Fruit fly (Drosophila melanogaster): ENCODE measurements around the gene mip130.
A peak's percentile ranks its signal among the peaks of the same experiment; 100 is the strongest.

mip130 gene

DNA sequence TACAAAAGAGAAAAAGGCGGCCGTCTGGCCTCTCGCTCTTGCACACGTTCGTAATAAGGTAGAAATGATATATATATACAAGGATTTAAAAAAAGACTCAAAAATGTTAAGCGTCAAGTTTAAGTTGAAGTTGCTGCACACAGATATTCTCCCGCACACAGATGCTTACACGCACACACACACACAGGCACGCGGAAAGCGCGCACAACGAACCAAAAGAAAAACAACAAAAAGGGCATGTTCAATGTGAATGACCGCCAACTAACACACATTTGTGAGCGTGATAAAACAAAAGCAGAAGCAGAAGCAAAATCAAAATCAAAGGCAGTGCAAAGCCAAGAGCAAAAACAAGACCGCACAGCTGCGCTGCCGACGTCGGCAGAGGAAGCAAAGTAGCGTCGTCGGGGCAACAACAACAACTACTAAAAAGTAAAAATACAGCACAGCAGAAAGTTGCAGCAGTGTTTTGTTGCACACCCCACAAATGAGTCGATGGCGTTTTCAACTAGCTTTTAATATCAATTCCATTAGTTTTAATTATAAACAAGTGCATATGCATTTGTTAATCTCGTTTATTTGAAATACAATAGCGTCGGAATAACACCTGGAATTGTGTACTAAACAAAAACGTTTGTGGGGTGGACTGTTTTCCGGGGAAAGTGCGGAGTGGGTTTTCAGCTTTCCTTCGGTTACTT lies 39.3 kb downstream of the mip130 start (continued):
- TF ChIP-seq exex (tag; optimal IDR thresholded peaks at IDR 0.05), result peak; percentile 54
- peak; percentile 90 for TF ChIP-seq CG9437 (GFP tag; optimal IDR thresholded peaks at IDR 0.05)
- peak; percentile 73 for TF ChIP-seq Myb (GFP tag; optimal IDR thresholded peaks at IDR 0.05)
- TF ChIP-seq CG17328 (GFP tag; IDR thresholded peaks at IDR 0.05), result peak; percentile 98
- peak; percentile 92 for TF ChIP-seq ap (GFP tag; IDR thresholded peaks at IDR 0.05)
- peak; percentile 91 for TF ChIP-seq CG14441 (GFP tag; IDR thresholded peaks at IDR 0.05)
- peak; percentile 86 for TF ChIP-seq klu (GFP tag; IDR thresholded peaks at IDR 0.05)
- TF ChIP-seq CG9876 (GFP tag; optimal IDR thresholded peaks at IDR 0.05), result peak; percentile 81
- TF ChIP-seq Hey (tag; optimal IDR thresholded peaks at IDR 0.05), result peak; percentile 71
- peak; percentile 95 for TF ChIP-seq pnt (GFP tag; optimal IDR thresholded peaks at IDR 0.05)
- peak; percentile 57 for TF ChIP-seq CG10543 (GFP tag; optimal IDR thresholded peaks at IDR 0.05)
- no peak for TF ChIP-seq Doc2 (GFP tag; IDR thresholded peaks at IDR 0.05)
- peak; percentile 75 for TF ChIP-seq CG31224 (GFP tag; IDR thresholded peaks at IDR 0.05)
- no peak for TF ChIP-seq lov (optimal IDR thresholded peaks at IDR 0.05)
- TF ChIP-seq lov (GFP tag; IDR thresholded peaks at IDR 0.05), result peak; percentile 98
- peak; percentile 95 for TF ChIP-seq fd102C (GFP tag; optimal IDR thresholded peaks at IDR 0.05)
- TF ChIP-seq CG1233 (GFP tag; optimal IDR thresholded peaks at IDR 0.05), result peak; percentile 96
- TF ChIP-seq HLH3B (GFP tag; IDR thresholded peaks at IDR 0.05), result peak; percentile 95
- TF ChIP-seq CG11696 (GFP tag; IDR thresholded peaks at IDR 0.05), result peak; percentile 85
- peak; percentile 84 for TF ChIP-seq CG3281 (GFP tag; optimal IDR thresholded peaks at IDR 0.05)
- TF ChIP-seq H2.0 (GFP tag; IDR thresholded peaks at IDR 0.05), result peak; percentile 95
- TF ChIP-seq CG12769 (tag; optimal IDR thresholded peaks at IDR 0.05), result peak; percentile 95
- peak; percentile 92 for TF ChIP-seq sob (GFP tag; IDR thresholded peaks at IDR 0.05)
- peak; percentile 99 for TF ChIP-seq az2 (GFP tag; optimal IDR thresholded peaks at IDR 0.05)
- TF ChIP-seq CG33557 (GFP tag; optimal IDR thresholded peaks at IDR 0.05), result peak; percentile 98
- peak; percentile 88 for TF ChIP-seq Hmr (GFP tag; optimal IDR thresholded peaks at IDR 0.05)
- TF ChIP-seq HmgD (GFP tag; optimal IDR thresholded peaks at IDR 0.05), result peak; percentile 72
- peak; percentile 89 for TF ChIP-seq Atf6 (GFP tag; IDR thresholded peaks at IDR 0.05)
- TF ChIP-seq zen (tag; optimal IDR thresholded peaks at IDR 0.05), result peak; percentile 98
- peak; percentile 94 for TF ChIP-seq CG10462 (GFP tag; optimal IDR thresholded peaks at IDR 0.05)
- TF ChIP-seq Bteb2 (GFP tag; optimal IDR thresholded peaks at IDR 0.05), result peak; percentile 87
- TF ChIP-seq fd3F (GFP tag; optimal IDR thresholded peaks at IDR 0.05), result peak; percentile 80
- peak; percentile 94 for TF ChIP-seq CG17186 (GFP tag; optimal IDR thresholded peaks at IDR 0.05)
- peak; percentile 94 for TF ChIP-seq CG8765 (GFP tag; IDR thresholded peaks at IDR 0.05)
- TF ChIP-seq her (GFP tag; optimal IDR thresholded peaks at IDR 0.05), result peak; percentile 89
- peak; percentile 89 for TF ChIP-seq Bdp1 (GFP tag; optimal IDR thresholded peaks at IDR 0.05)
- TF ChIP-seq CG4617 (GFP tag; optimal IDR thresholded peaks at IDR 0.05; ENCODE audit: borderline replicate concordance), result peak; percentile 77
- TF ChIP-seq Pdp1 (GFP tag; optimal IDR thresholded peaks at IDR 0.05), result peak in 1 of 2 experiments; percentile 95
- peak; percentile 93 for TF ChIP-seq CG6813 (GFP tag; optimal IDR thresholded peaks at IDR 0.05)
- TF ChIP-seq CG2120 (GFP tag; optimal IDR thresholded peaks at IDR 0.05), result peak; percentile 82
- peak; percentile 98 for TF ChIP-seq Spps (tag; optimal IDR thresholded peaks at IDR 0.05)
- TF ChIP-seq wek (GFP tag; optimal IDR thresholded peaks at IDR 0.05), result peak; percentile 91
- no peak for TF ChIP-seq HLH4C (GFP tag; IDR thresholded peaks at IDR 0.05; ENCODE audit: partially characterized antibody)
- TF ChIP-seq CG12744 (GFP tag; optimal IDR thresholded peaks at IDR 0.05), result peak; percentile 91
- TF ChIP-seq lab (GFP tag; optimal IDR thresholded peaks at IDR 0.05), result peak; percentile 94
- peak; percentile 93 for TF ChIP-seq onecut (GFP tag; IDR thresholded peaks at IDR 0.05)
- peak; percentile 91 for TF ChIP-seq ab (GFP tag; optimal IDR thresholded peaks at IDR 0.05)
- TF ChIP-seq CG5953 (GFP tag; IDR thresholded peaks at IDR 0.05), result peak; percentile 94
- TF ChIP-seq B-H2 (GFP tag; optimal IDR thresholded peaks at IDR 0.05), result peak; percentile 59
- TF ChIP-seq CG30403 (GFP tag; optimal IDR thresholded peaks at IDR 0.05), result peak; percentile 96
